Fruit fly (Drosophila melanogaster) whole organism, wandering third instar larva: ENCODE results near the gene CG42766.
A peak's percentile ranks its signal among the peaks of the same experiment; 100 is the strongest.

Experiments
- Abd-B ChIP-seq: fragments of >200 bp; optimal IDR thresholded peaks from 2 replicates; lab custom pipeline; 2017; ENCODE audit warnings: missing biosample characterization, missing genetic modification characterization
- CG32264 ChIP-seq: fragments of 200-800 bp; sonication (Bioruptor generic); optimal IDR thresholded peaks from 2 replicates; lab custom pipeline; 2016; ENCODE audit warnings: missing biosample characterization, missing genetic modification characterization
- CG9705 ChIP-seq: fragments of 200-800 bp; sonication (Bioruptor generic); optimal IDR thresholded peaks from 2 replicates; lab custom pipeline; 2018; ENCODE audit warnings: missing biosample characterization, mild to moderate bottlenecking, missing genetic modification characterization
- CrebA ChIP-seq: fragments of 200-800 bp; sonication (Bioruptor generic); optimal IDR thresholded peaks from 2 replicates; lab custom pipeline; 2016; ENCODE audit warnings: missing biosample characterization, mild to moderate bottlenecking, missing genetic modification characterization, borderline replicate concordance
- Dfd ChIP-seq: fragments of >200 bp; optimal IDR thresholded peaks from 2 replicates; lab custom pipeline; 2017; ENCODE audit warnings: missing biosample characterization, missing genetic modification characterization
- Dif ChIP-seq: fragments of 200-275, 200-300 bp; sonication (Bioruptor generic); optimal IDR thresholded peaks from 2 replicates; lab custom pipeline; 2018; ENCODE audit warnings: missing biosample characterization, missing genetic modification characterization; ENCODE audit not compliant: partially characterized antibody
- GATAd ChIP-seq: sonication (Bioruptor generic); optimal IDR thresholded peaks from 2 replicates; lab custom pipeline; 2016; ENCODE audit warnings: missing biosample characterization, missing genetic modification characterization
- HLH106 ChIP-seq: fragments of 200-800 bp; optimal IDR thresholded peaks from 3 replicates; lab custom pipeline; 2019; ENCODE audit warnings: missing biosample characterization, mild to moderate bottlenecking, missing genetic modification characterization, moderate library complexity
- Hnf4 ChIP-seq: fragments of 200-800 bp; sonication (Bioruptor generic); optimal IDR thresholded peaks from 2 replicates; lab custom pipeline; 2016; ENCODE audit warnings: missing biosample characterization, mild to moderate bottlenecking, missing genetic modification characterization
- Hr78 ChIP-seq: fragments of >200 bp; optimal IDR thresholded peaks from 2 replicates; lab custom pipeline; 2017; ENCODE audit warnings: missing biosample characterization, missing genetic modification characterization
- Jra ChIP-seq: sonication (Bioruptor generic); optimal IDR thresholded peaks from 2 replicates; lab custom pipeline; 2016; ENCODE audit warnings: missing biosample characterization, missing genetic modification characterization
- Mio ChIP-seq: sonication (Bioruptor generic); optimal IDR thresholded peaks from 2 replicates; lab custom pipeline; 2016; ENCODE audit warnings: missing biosample characterization, missing genetic modification characterization
- Myc ChIP-seq: fragments of >200 bp; optimal IDR thresholded peaks from 2 replicates; lab custom pipeline; 2017
- N ChIP-seq: fragments of >200 bp; optimal IDR thresholded peaks from 2 replicates; lab custom pipeline; 2018; ENCODE audit warnings: missing biosample characterization, missing external identifiers, missing genetic modification characterization
- OdsH ChIP-seq: fragments of 200-800 bp; sonication (Bioruptor generic); optimal IDR thresholded peaks from 2 replicates; lab custom pipeline; 2016; ENCODE audit warnings: missing biosample characterization, mild to moderate bottlenecking, missing genetic modification characterization
- Rel ChIP-seq, 2 experiments: fragments of 200-800 bp; sonication (Bioruptor generic) in 1 of 2; optimal IDR thresholded peaks; 2 replicates in 1 of 2; 3 replicates in 1 of 2; lab custom pipeline; 2016 to 2019; ENCODE audit warnings: mild to moderate bottlenecking in 2 of 2, missing biosample characterization in 2 of 2, missing genetic modification characterization in 2 of 2, moderate library complexity in 1 of 2
- Sp1 ChIP-seq: fragments of 200-800 bp; sonication (Bioruptor generic); optimal IDR thresholded peaks from 3 replicates; lab custom pipeline; 2019; ENCODE audit warnings: missing biosample characterization, mild to moderate bottlenecking, missing genetic modification characterization, moderate library complexity
- Vsx2 ChIP-seq: fragments of 200-300, 225-300 bp; sonication (Bioruptor generic); optimal IDR thresholded peaks from 2 replicates; lab custom pipeline; 2018; ENCODE audit warnings: missing biosample characterization, missing genetic modification characterization; ENCODE audit not compliant: partially characterized antibody
- br ChIP-seq: fragments of 200-800 bp; sonication (Bioruptor generic); optimal IDR thresholded peaks from 2 replicates; lab custom pipeline; 2016; ENCODE audit warnings: missing biosample characterization, missing genetic modification characterization
- brk ChIP-seq: fragments of 200-800 bp; sonication (Bioruptor generic); optimal IDR thresholded peaks from 2 replicates; lab custom pipeline; 2016; ENCODE audit warnings: missing biosample characterization, mild to moderate bottlenecking, missing genetic modification characterization
- dl ChIP-seq, 2 experiments: fragments of 175-275, 200-275 bp in 1 of 2; fragments of 200-275 bp in 1 of 2; sonication (Bioruptor generic); optimal IDR thresholded peaks; lab custom pipeline; 2018; ENCODE audit warnings: mild to moderate bottlenecking in 2 of 2, missing biosample characterization in 2 of 2, missing genetic modification characterization in 2 of 2, moderate library complexity in 2 of 2; ENCODE audit not compliant: partially characterized antibody in 2 of 2, insufficient read depth in 1 of 2
- dmrt93B ChIP-seq: fragments of 200-800 bp; sonication (Bioruptor generic); optimal IDR thresholded peaks from 2 replicates; lab custom pipeline; 2018; ENCODE audit warnings: missing biosample characterization, mild to moderate bottlenecking, missing genetic modification characterization
- dsf ChIP-seq: sonication (Bioruptor generic); optimal IDR thresholded peaks from 2 replicates; lab custom pipeline; 2016; ENCODE audit warnings: missing biosample characterization, missing genetic modification characterization, borderline replicate concordance
- foxo ChIP-seq, 2 experiments: fragments of 200-800 bp; sonication (Bioruptor generic); optimal IDR thresholded peaks; 2 replicates in 1 of 2; 3 replicates in 1 of 2; lab custom pipeline; 2016 to 2017; ENCODE audit warnings: missing biosample characterization in 2 of 2, missing genetic modification characterization in 2 of 2
- fru ChIP-seq: fragments of 200-800 bp; sonication (Bioruptor generic); optimal IDR thresholded peaks from 3 replicates; lab custom pipeline; 2016; ENCODE audit warnings: missing biosample characterization, mild to moderate bottlenecking, missing genetic modification characterization
- h ChIP-seq: fragments of 200-800 bp; sonication (Bioruptor generic); optimal IDR thresholded peaks from 3 replicates; lab custom pipeline; 2016; ENCODE audit warnings: missing biosample characterization, mild to moderate bottlenecking, missing genetic modification characterization
- jim ChIP-seq: fragments of 175-275, 200-325 bp; sonication (Bioruptor generic); optimal IDR thresholded peaks from 2 replicates; lab custom pipeline; 2016; ENCODE audit warnings: missing biosample characterization, mild to moderate bottlenecking, missing genetic modification characterization
- lola ChIP-seq: fragments of >200 bp; optimal IDR thresholded peaks from 2 replicates; lab custom pipeline; 2017; ENCODE audit warnings: missing biosample characterization, missing genetic modification characterization
- pan ChIP-seq: fragments of >200 bp; optimal IDR thresholded peaks from 2 replicates; lab custom pipeline; 2017
- psq ChIP-seq: fragments of 200-800 bp; sonication (Bioruptor generic); optimal IDR thresholded peaks from 3 replicates; lab custom pipeline; 2017; ENCODE audit warnings: missing biosample characterization, mild to moderate bottlenecking, missing genetic modification characterization, moderate library complexity
- rgr ChIP-seq: fragments of 200-800 bp; sonication (Bioruptor generic); optimal IDR thresholded peaks from 3 replicates; lab custom pipeline; 2016; ENCODE audit warnings: missing biosample characterization, mild to moderate bottlenecking, missing genetic modification characterization
- sage ChIP-seq: fragments of 200-800 bp; sonication (Bioruptor generic); optimal IDR thresholded peaks from 2 replicates; lab custom pipeline; 2016; ENCODE audit warnings: missing biosample characterization, mild to moderate bottlenecking, missing genetic modification characterization
- sv ChIP-seq: fragments of 200-800 bp; sonication (Bioruptor generic); optimal IDR thresholded peaks from 3 replicates; lab custom pipeline; 2016; ENCODE audit warnings: missing biosample characterization, missing genetic modification characterization
- tai ChIP-seq: sonication (Bioruptor generic); optimal IDR thresholded peaks from 2 replicates; lab custom pipeline; 2016; ENCODE audit warnings: missing biosample characterization, missing genetic modification characterization
- usp ChIP-seq: fragments of >200 bp; optimal IDR thresholded peaks from 2 replicates; lab custom pipeline; 2017; ENCODE audit warnings: missing biosample characterization, missing genetic modification characterization
- woc ChIP-seq: sonication (Bioruptor generic); optimal IDR thresholded peaks from 2 replicates; lab custom pipeline; 2016; ENCODE audit warnings: missing biosample characterization, mild to moderate bottlenecking, missing genetic modification characterization

Gene CG42766

dm6 chrX:15973157-15973774 lies 3.4 kb upstream of the CG42766 start, which contains the start of gene mmd:
Gene mmd, minus strand, starts transcription at chrX:15973159.
- no peak for TF ChIP-seq pan (lab: Kevin White, UChicago)
- TF ChIP-seq Sp1 (GFP tag; lab: Kevin White, UChicago): no peak
- no peak for TF ChIP-seq Dif (GFP tag; lab: Kevin White, UChicago)
- no peak for TF ChIP-seq brk
- TF ChIP-seq Hnf4 (GFP tag; lab: Kevin White, UChicago): no peak
- TF ChIP-seq woc: no peak

dm6 chrX:15974125-15974524 lies 2.5 kb upstream of the CG42766 start, which contains the start of gene Or13a:
Gene Or13a, plus strand, starts transcription at chrX:15974425.
- no peak for TF ChIP-seq lola (GFP tag; lab: Kevin White, UChicago)
- TF ChIP-seq dsf (GFP tag; lab: Kevin White, UChicago): no peak
- TF ChIP-seq Dfd: no peak
- TF ChIP-seq tai (GFP tag; lab: Kevin White, UChicago): no peak
- TF ChIP-seq rgr (GFP tag; lab: Kevin White, UChicago): no peak
- no peak for TF ChIP-seq brk
- TF ChIP-seq Mio (GFP tag; lab: Kevin White, UChicago): no peak
- no peak for TF ChIP-seq woc
- no peak for TF ChIP-seq Dif (GFP tag; lab: Kevin White, UChicago)
- TF ChIP-seq sv (GFP tag; lab: Kevin White, UChicago): no peak
- no peak for TF ChIP-seq GATAd (GFP tag; lab: Kevin White, UChicago)
- no peak for TF ChIP-seq foxo (GFP tag; optimal IDR thresholded peaks at IDR 0.05; lab: Kevin White, UChicago)
- no peak for TF ChIP-seq br
- TF ChIP-seq Vsx2 (GFP tag; lab: Kevin White, UChicago): no peak
- no peak for TF ChIP-seq pan (lab: Kevin White, UChicago)
- no peak for TF ChIP-seq dmrt93B (GFP tag; lab: Kevin White, UChicago)
- TF ChIP-seq Abd-B (GFP tag; lab: Kevin White, UChicago): no peak
- no peak for TF ChIP-seq jim
- TF ChIP-seq fru: no peak
- no peak for TF ChIP-seq Hnf4 (GFP tag; lab: Kevin White, UChicago)
- TF ChIP-seq, all 38 proteins: peak for 0

dm6 chrX:15982844-15983243 lies 6.2 kb downstream of the CG42766 start, which contains the start of gene Cep164:
Gene Cep164, minus strand, starts transcription at chrX:15982944.
- TF ChIP-seq GATAd (GFP tag; lab: Kevin White, UChicago) (no peak), OdsH (GFP tag; lab: Kevin White, UChicago) (no peak), tai (GFP tag; lab: Kevin White, UChicago) (no peak), Jra (GFP tag; lab: Kevin White, UChicago) (no peak), usp (GFP tag; lab: Kevin White, UChicago) (no peak), jim (no peak), brk (no peak), CG9705 (GFP tag; lab: Kevin White, UChicago) (no peak), dmrt93B (GFP tag; lab: Kevin White, UChicago) (no peak), pan (lab: Kevin White, UChicago) (no peak), Myc (lab: Kevin White, UChicago) (no peak), psq (no peak)

dm6 chrX:15983501-15983900 lies 6.8 kb downstream of the CG42766 start, which contains the start of gene Slc25A46a:
Gene Slc25A46a, plus strand, starts transcription at chrX:15983772.
- TF ChIP-seq woc: peak; percentile 7
- peak; percentile 8 for TF ChIP-seq HLH106 (tag; lab: Kevin White, UChicago)
- no peak for TF ChIP-seq Vsx2 (GFP tag; lab: Kevin White, UChicago)
- no peak for TF ChIP-seq pan (lab: Kevin White, UChicago)
- TF ChIP-seq, all 38 proteins: peak for 2

DNA sequence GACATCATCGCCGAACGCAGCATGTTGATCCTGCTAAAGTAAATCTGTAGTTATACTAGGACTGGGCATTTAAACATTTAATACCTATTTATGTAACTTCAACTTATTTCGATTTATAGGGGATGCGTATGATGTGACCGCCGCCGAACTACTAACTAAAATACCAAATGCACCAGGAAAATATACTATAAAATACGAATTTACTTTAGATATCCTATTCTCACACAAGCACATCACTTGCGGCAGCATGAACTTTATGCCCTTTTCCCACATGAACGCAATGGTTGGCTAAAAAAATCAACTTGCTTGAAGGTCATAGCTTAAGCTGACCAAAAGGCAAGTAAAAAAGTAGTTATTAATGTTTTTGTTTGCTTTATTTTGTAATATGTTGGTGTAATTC lies 10.0 kb downstream of the CG42766 start, which contains the start of gene ND-20:
ND-20 (minus strand) TSS at position 155 of the 400 bp plus-strand sequence.
- peak; percentile 17 for TF ChIP-seq Abd-B (GFP tag; lab: Kevin White, UChicago)
- peak; percentile 98 for TF ChIP-seq N (GFP tag; lab: Kevin White, UChicago)
- TF ChIP-seq sv (GFP tag; lab: Kevin White, UChicago): peak; percentile 1
- no peak for TF ChIP-seq brk
- no peak for TF ChIP-seq h (GFP tag; lab: Kevin White, UChicago)
- no peak for TF ChIP-seq tai (GFP tag; lab: Kevin White, UChicago)
- TF ChIP-seq Hr78: peak; percentile 86
- no peak for TF ChIP-seq Mio (GFP tag; lab: Kevin White, UChicago)
- no peak for TF ChIP-seq sage
- TF ChIP-seq Dif (GFP tag; lab: Kevin White, UChicago): no peak
- no peak for TF ChIP-seq Dfd
- no peak for TF ChIP-seq CrebA (GFP tag; lab: Kevin White, UChicago)
- no peak for TF ChIP-seq Myc (lab: Kevin White, UChicago)
- TF ChIP-seq rgr (GFP tag; lab: Kevin White, UChicago): no peak
- no peak for TF ChIP-seq CG32264 (GFP tag; lab: Kevin White, UChicago)
- TF ChIP-seq HLH106 (tag; lab: Kevin White, UChicago): peak; percentile 4
- TF ChIP-seq lola (GFP tag; lab: Kevin White, UChicago): no peak
- no peak for TF ChIP-seq br
- no peak for TF ChIP-seq GATAd (GFP tag; lab: Kevin White, UChicago)
- TF ChIP-seq dl (GFP tag; optimal IDR thresholded peaks at IDR 0.05; lab: Kevin White, UChicago; ENCODE audit: insufficient read depth in 1 of 2, partially characterized antibody in 2 of 2): no peak
- TF ChIP-seq pan (lab: Kevin White, UChicago): no peak
- no peak for TF ChIP-seq Sp1 (GFP tag; lab: Kevin White, UChicago)
- TF ChIP-seq Rel (GFP tag; optimal IDR thresholded peaks at IDR 0.05; lab: Kevin White, UChicago): no peak
- no peak for TF ChIP-seq Rel (tag; optimal IDR thresholded peaks at IDR 0.05; lab: Kevin White, UChicago)
- TF ChIP-seq foxo (GFP tag; optimal IDR thresholded peaks at IDR 0.05; lab: Kevin White, UChicago): peak in 1 of 2 experiments; percentile 8
- TF ChIP-seq OdsH (GFP tag; lab: Kevin White, UChicago): no peak
- TF ChIP-seq psq: no peak
- TF ChIP-seq Vsx2 (GFP tag; lab: Kevin White, UChicago): no peak
- peak; percentile 60 for TF ChIP-seq woc
- TF ChIP-seq Hnf4 (GFP tag; lab: Kevin White, UChicago): no peak
